Fruit fly (Drosophila melanogaster): Measurements from ENCODE around the gene Gr93b.

Gr93b gene

dm6 chr3R:21859509-21859908 lies 15.9 kb upstream of the Gr93b start (continued):
- TF ChIP-seq repo (GFP tag; optimal IDR thresholded peaks at IDR 0.05), result no peak
- TF ChIP-seq CG2120 (GFP tag; optimal IDR thresholded peaks at IDR 0.05), result no peak
- no peak for TF ChIP-seq Tbp (GFP tag; optimal IDR thresholded peaks at IDR 0.05)
- no peak for TF ChIP-seq hb (GFP tag; IDR thresholded peaks at IDR 0.05; ENCODE audit: partially characterized antibody)
- TF ChIP-seq Hr39 (optimal IDR thresholded peaks at IDR 0.05), result no peak
- TF ChIP-seq Ets65A (GFP tag), result peak; percentile 56
- peak; percentile 63 for TF ChIP-seq CG31441 (GFP tag; IDR thresholded peaks at IDR 0.05)
- no peak for TF ChIP-seq danr (GFP tag; IDR thresholded peaks at IDR 0.05)
- no peak for TF ChIP-seq HLH54F (GFP tag; optimal IDR thresholded peaks at IDR 0.05)
- TF ChIP-seq her (GFP tag; optimal IDR thresholded peaks at IDR 0.05), result no peak
- TF ChIP-seq CG15696 (tag; optimal IDR thresholded peaks at IDR 0.05), result peak; percentile 62
- no peak for TF ChIP-seq CG6765 (GFP tag; optimal IDR thresholded peaks at IDR 0.05)
- no peak for TF ChIP-seq CG4854 (GFP tag; optimal IDR thresholded peaks at IDR 0.05)
- no peak for TF ChIP-seq CG4617 (GFP tag; optimal IDR thresholded peaks at IDR 0.05; ENCODE audit: borderline replicate concordance)
- TF ChIP-seq pfk (GFP tag; optimal IDR thresholded peaks at IDR 0.05), result no peak
- no peak for TF ChIP-seq cas (GFP tag; IDR thresholded peaks at IDR 0.05)
- TF ChIP-seq vnd (GFP tag; IDR thresholded peaks at IDR 0.05; ENCODE audit: partially characterized antibody), result no peak
- no peak for TF ChIP-seq z (GFP tag; IDR thresholded peaks at IDR 0.05)
- TF ChIP-seq jumu (GFP tag; optimal IDR thresholded peaks at IDR 0.05), result no peak
- TF ChIP-seq kay (GFP tag; optimal IDR thresholded peaks at IDR 0.05), result no peak
- TF ChIP-seq prd (optimal IDR thresholded peaks at IDR 0.05), result no peak
- peak; percentile 68 for TF ChIP-seq prd (GFP tag; IDR thresholded peaks at IDR 0.05)
- TF ChIP-seq lab (GFP tag; optimal IDR thresholded peaks at IDR 0.05), result no peak
- no peak for TF ChIP-seq CG15479 (GFP tag; optimal IDR thresholded peaks at IDR 0.05)

DNA sequence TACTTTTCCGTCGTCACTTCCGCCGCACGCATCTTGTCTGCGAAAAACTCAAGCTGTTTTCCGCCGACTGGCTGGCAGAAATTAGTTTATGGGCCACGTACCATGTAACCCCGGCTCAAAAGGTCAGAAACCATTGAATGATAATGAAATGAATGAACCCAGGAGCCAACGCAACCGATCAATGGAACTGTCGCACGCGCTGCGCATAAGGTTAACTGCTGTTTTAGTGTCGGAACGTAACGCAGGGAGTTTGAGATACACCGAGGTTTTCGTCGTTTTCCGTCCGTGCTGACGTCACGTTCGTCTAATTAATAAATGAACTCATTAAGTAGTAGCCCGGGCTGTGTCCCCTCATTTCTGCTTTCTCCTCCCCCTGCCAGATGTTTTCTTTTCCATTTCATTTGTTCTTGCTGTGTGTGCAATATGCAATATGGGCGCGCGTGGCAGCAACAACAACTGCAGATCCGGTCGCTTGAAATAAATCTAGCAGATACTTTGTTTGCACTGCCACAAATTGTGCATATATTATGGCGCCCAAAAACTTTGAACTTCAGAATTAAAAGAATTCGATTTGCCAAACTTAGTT lies 14.8 kb upstream of the Gr93b start:
- TF ChIP-seq Neu2 (GFP tag; optimal IDR thresholded peaks at IDR 0.05; ENCODE audit: borderline replicate concordance) (no peak), tll (GFP tag; optimal IDR thresholded peaks at IDR 0.05) (peak in 1 of 2 experiments; percentile 0), Awh (GFP tag; IDR thresholded peaks at IDR 0.05) (peak; percentile 44; the same call in 1 of the 2 replicates), CG15479 (GFP tag; optimal IDR thresholded peaks at IDR 0.05) (peak; percentile 8), CG1603 (tag; optimal IDR thresholded peaks at IDR 0.05) (no peak), Blimp-1 (GFP tag; optimal IDR thresholded peaks at IDR 0.05) (peak; percentile 52), Oli (tag; optimal IDR thresholded peaks at IDR 0.05) (peak; percentile 20), Dll (GFP tag; IDR thresholded peaks at IDR 0.05; ENCODE audit: partially characterized antibody) (0 out of 4 replicates have a peak, but pooled peaks have one; percentile 16), CG4360 (GFP tag; IDR thresholded peaks at IDR 0.05) (peak; percentile 66), gfzf (GFP tag; optimal IDR thresholded peaks at IDR 0.05) (no peak), jumu (GFP tag; optimal IDR thresholded peaks at IDR 0.05) (no peak), Scr (GFP tag; IDR thresholded peaks at IDR 0.05; ENCODE audit: partially characterized antibody) (no peak), Hr78 (GFP tag; optimal IDR thresholded peaks at IDR 0.05) (peak in 1 of 2 experiments; percentile 62), dysf (GFP tag; IDR thresholded peaks at IDR 0.05) (no peak), zen (tag; optimal IDR thresholded peaks at IDR 0.05) (peak; percentile 11), Lim3 (GFP tag; IDR thresholded peaks at IDR 0.05) (no peak), kni (GFP tag; optimal IDR thresholded peaks at IDR 0.05) (peak; percentile 53), CG6689 (GFP tag; IDR thresholded peaks at IDR 0.05) (no peak), CG11456 (GFP tag; IDR thresholded peaks at IDR 0.05) (0 out of 3 replicates have a peak, but pooled peaks have one; percentile 27), sqz (GFP tag; optimal IDR thresholded peaks at IDR 0.05) (no peak), nmo (GFP tag; optimal IDR thresholded peaks at IDR 0.05) (no peak), twi (tag; optimal IDR thresholded peaks at IDR 0.05) (peak; percentile 58), Xrp1 (GFP tag; IDR thresholded peaks at IDR 0.05) (0 out of 2 replicates have a peak, but pooled peaks have one; percentile 8), Rfx (GFP tag; IDR thresholded peaks at IDR 0.05) (no peak)
